Worm (Caenorhabditis elegans) whole organism, late embryonic: ENCODE measurements around the gene T28A11.18.

Source experiments
- ceh-19 ChIP-seq: fragments of 200-800 bp; sonication (Bioruptor generic); optimal IDR thresholded peaks from 2 replicates; lab custom pipeline; 2018; ENCODE audit warnings: mild to moderate bottlenecking, missing genetic modification characterization, missing compliant biosample characterization
- ceh-22 ChIP-seq: sonication (generic microtip); optimal IDR thresholded peaks from 2 replicates; lab custom pipeline; 2017; ENCODE audit warnings: missing biosample characterization, missing genetic modification characterization
- pha-2 ChIP-seq: sonication (generic microtip); optimal IDR thresholded peaks from 2 replicates; lab custom pipeline; 2017; ENCODE audit warnings: mild to moderate bottlenecking, missing genetic modification characterization, missing compliant biosample characterization
- pha-4 ChIP-seq: fragments of 150-350 bp; optimal IDR thresholded peaks from 2 replicates; lab custom pipeline; 2018; ENCODE audit warnings: missing biosample characterization, missing genetic modification reagents, missing genetic modification characterization

DNA sequence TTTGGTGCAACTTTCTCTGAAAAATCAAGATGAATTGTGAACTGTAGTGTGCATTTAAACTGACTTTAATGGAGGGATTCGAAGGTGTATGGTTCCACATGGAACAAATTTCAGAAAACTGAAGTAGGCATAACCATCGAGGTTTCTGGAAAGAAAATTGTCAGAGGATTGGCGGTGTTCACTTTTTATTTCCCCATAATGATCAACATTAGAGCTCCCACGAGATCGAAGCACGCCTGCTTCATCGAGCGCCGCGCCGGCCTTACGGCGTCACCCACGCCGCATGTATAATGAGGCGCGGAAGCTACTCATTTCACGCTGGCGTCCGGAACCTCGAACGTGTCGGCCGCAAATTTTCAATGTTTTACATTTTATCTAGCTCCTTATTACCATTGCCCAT, 20.3 kb upstream of the T28A11.18 start:
- TF ChIP-seq pha-2 (tag; lab: Kevin White, UChicago): no peak
- no peak for TF ChIP-seq pha-4
- no peak for TF ChIP-seq ceh-19 (GFP tag; lab: Kevin White, UChicago)
- no peak for TF ChIP-seq ceh-22
